Fruit fly (Drosophila melanogaster): Measurements from ENCODE around the gene srp.

dm6 chr3R:15988353-15988752 lies 2.4 kb downstream of the srp start:
- no peak for TF ChIP-seq insv (optimal IDR thresholded peaks at IDR 0.05)
- no peak for TF ChIP-seq ttk (optimal IDR thresholded peaks at IDR 0.05)
- TF ChIP-seq psq (optimal IDR thresholded peaks at IDR 0.05), result no peak

Measured in Kc167 (cell line).